Worm (Caenorhabditis elegans) whole organism, late embryonic: ENCODE data around the gene fbxa-139.

Experiments used
- Y22D7AL.16 ChIP-seq: sonication (generic microtip); optimal IDR thresholded peaks from 2 replicates; lab custom pipeline; 2016; ENCODE audit warnings: missing genetic modification characterization, missing compliant biosample characterization
- ama-1 ChIP-seq: fragments of 150-350 bp; optimal IDR thresholded peaks from 2 replicates; lab custom pipeline; 2014
- ceh-18 ChIP-seq: sonication (generic microtip); optimal IDR thresholded peaks from 2 replicates; lab custom pipeline; 2016; ENCODE audit warnings: missing genetic modification characterization, missing compliant biosample characterization
- ceh-48 ChIP-seq: sonication (generic microtip); optimal IDR thresholded peaks from 2 replicates; lab custom pipeline; 2016; ENCODE audit warnings: missing genetic modification characterization, inconsistent platforms, missing compliant biosample characterization
- nhr-11 ChIP-seq: fragments of 150-350 bp; optimal IDR thresholded peaks from 2 replicates; lab custom pipeline; 2014; ENCODE audit warnings: missing biosample characterization, missing genetic modification characterization
- nhr-232 ChIP-seq: sonication (generic microtip); optimal IDR thresholded peaks from 2 replicates; lab custom pipeline; 2016; ENCODE audit warnings: missing genetic modification characterization, missing compliant biosample characterization
- npax-4 ChIP-seq: sonication (generic microtip); optimal IDR thresholded peaks from 2 replicates; lab custom pipeline; 2016; ENCODE audit warnings: missing genetic modification characterization, missing compliant biosample characterization
- pag-3 ChIP-seq: sonication (generic microtip); optimal IDR thresholded peaks from 2 replicates; lab custom pipeline; 2016; ENCODE audit warnings: missing compliant biosample characterization, missing genetic modification characterization, borderline replicate concordance
- pha-4 ChIP-seq: fragments of 150-350 bp; optimal IDR thresholded peaks from 2 replicates; lab custom pipeline; 2018; ENCODE audit warnings: missing biosample characterization, missing genetic modification reagents, missing genetic modification characterization
- tbx-2 ChIP-seq: sonication (generic microtip); optimal IDR thresholded peaks from 2 replicates; lab custom pipeline; 2016; ENCODE audit warnings: missing genetic modification characterization, missing compliant biosample characterization

DNA sequence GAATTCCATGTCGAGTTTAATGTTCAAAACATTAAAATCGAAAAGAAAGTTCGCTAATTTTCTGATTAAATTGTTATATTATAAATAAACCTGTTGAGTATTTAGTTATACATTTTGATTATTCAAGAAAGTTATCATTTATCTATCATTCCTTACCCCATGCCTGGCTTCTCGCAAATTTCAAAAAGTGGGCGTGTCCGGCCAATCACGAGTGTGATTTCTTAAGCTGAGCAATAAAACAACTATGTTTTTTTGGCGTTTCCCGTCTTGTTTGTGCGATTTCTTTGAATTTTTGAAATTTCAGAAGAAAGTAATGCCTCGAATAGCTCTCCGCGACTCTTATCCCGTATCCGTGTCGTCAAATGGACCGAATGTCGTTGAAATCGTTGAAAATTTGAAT lies 21.9 kb downstream of the fbxa-139 start, which contains the start of gene fbxa-94:
- no peak for TF ChIP-seq npax-4 (tag; lab: Kevin White, UChicago)
- TF ChIP-seq nhr-11 (tag; lab: Kevin White, UChicago), result no peak
- TF ChIP-seq pag-3 (tag; lab: Kevin White, UChicago), result no peak
- no peak for TF ChIP-seq ceh-18 (tag; lab: Kevin White, UChicago)
- no peak for TF ChIP-seq tbx-2 (tag; lab: Kevin White, UChicago)
- TF ChIP-seq nhr-232, result no peak
- TF ChIP-seq ama-1, result no peak
- no peak for TF ChIP-seq ceh-48 (tag; lab: Kevin White, UChicago)
- no peak for TF ChIP-seq Y22D7AL.16 (tag; lab: Kevin White, UChicago)
- TF ChIP-seq pha-4 (tag; lab: Kevin White, UChicago), result no peak
